Fruit fly (Drosophila melanogaster) whole organism, embryonic: Measurements from ENCODE around the gene Enoph.

Source experiments
- ATbp ChIP-seq: fragments of 200-800 bp; sonication (Bioruptor generic); optimal IDR thresholded peaks from 2 replicates; lab custom pipeline; 2017; ENCODE audit warnings: missing biosample characterization, mild to moderate bottlenecking, missing genetic modification characterization, missing genetic modification reagents
- CG12299 ChIP-seq: fragments of 200-800 bp; sonication (Bioruptor generic); optimal IDR thresholded peaks from 2 replicates; lab custom pipeline; 2018; ENCODE audit warnings: missing biosample characterization, mild to moderate bottlenecking, missing genetic modification characterization
- CG13296 ChIP-seq: fragments of 200-800 bp; sonication (Bioruptor generic); optimal IDR thresholded peaks from 3 replicates; lab custom pipeline; 2018; ENCODE audit warnings: missing biosample characterization, mild to moderate bottlenecking, missing genetic modification characterization
- CG14014 ChIP-seq: fragments of 200-800 bp; sonication (Bioruptor generic); IDR thresholded peaks from 2 replicates; pipeline ENCODE4 v1.3.6; 2022; ENCODE audit warnings: missing biosample characterization, missing genetic modification characterization
- CG15696 ChIP-seq: fragments of 200-800 bp; sonication (Bioruptor generic); optimal IDR thresholded peaks from 2 replicates; lab custom pipeline; 2019; ENCODE audit warnings: missing biosample characterization, mild to moderate bottlenecking, missing genetic modification characterization, moderate library complexity
- CG17186 ChIP-seq: fragments of 200-800 bp; sonication (Bioruptor generic); optimal IDR thresholded peaks from 3 replicates; lab custom pipeline; 2017; ENCODE audit warnings: missing biosample characterization, missing genetic modification reagents, missing genetic modification characterization
- CG17802 ChIP-seq: fragments of 200-800 bp; sonication (Bioruptor generic); optimal IDR thresholded peaks from 2 replicates; lab custom pipeline; 2018; ENCODE audit warnings: missing biosample characterization, mild to moderate bottlenecking, missing genetic modification characterization, moderate library complexity
- CG2202 ChIP-seq: fragments of 200-800 bp; sonication (Bioruptor generic); optimal IDR thresholded peaks from 2 replicates; lab custom pipeline; 2018; ENCODE audit warnings: missing biosample characterization, mild to moderate bottlenecking, missing genetic modification characterization
- CG2889 ChIP-seq: fragments of 200-800 bp; sonication (Bioruptor generic); IDR thresholded peaks from 3 replicates; pipeline ENCODE4 v1.3.6; 2022; ENCODE audit warnings: missing biosample characterization, missing genetic modification characterization
- CG31388 ChIP-seq: fragments of 200-800 bp; sonication (Bioruptor generic); optimal IDR thresholded peaks from 2 replicates; lab custom pipeline; 2016; ENCODE audit warnings: missing biosample characterization, missing genetic modification characterization
- CG3163 ChIP-seq: fragments of 200-800 bp; sonication (Bioruptor generic); optimal IDR thresholded peaks from 3 replicates; lab custom pipeline; 2016; ENCODE audit warnings: missing biosample characterization, missing genetic modification characterization
- CG32532 ChIP-seq: fragments of 200-800 bp; sonication (Bioruptor generic); IDR thresholded peaks from 2 replicates; pipeline ENCODE4 v1.3.6; 2022; ENCODE audit warnings: missing biosample characterization, missing genetic modification characterization
- CG34422 ChIP-seq: fragments of 200-800 bp; sonication (Bioruptor generic); IDR thresholded peaks from 3 replicates; pipeline ENCODE4 v1.3.6; 2022; ENCODE audit warnings: missing biosample characterization, missing genetic modification characterization
- CG4617 ChIP-seq: fragments of 200-800 bp; sonication (Bioruptor generic); optimal IDR thresholded peaks from 3 replicates; lab custom pipeline; 2016; ENCODE audit warnings: missing biosample characterization, missing genetic modification characterization, borderline replicate concordance
- CG5953 ChIP-seq: fragments of 200-800 bp; sonication (Bioruptor generic); IDR thresholded peaks from 2 replicates; pipeline ENCODE4 v1.3.6; 2022; ENCODE audit warnings: missing biosample characterization, missing genetic modification characterization
- CG7357 ChIP-seq: fragments of 200-800 bp; sonication (Bioruptor generic); IDR thresholded peaks from 3 replicates; pipeline ENCODE4 v1.3.6; 2022; ENCODE audit warnings: missing biosample characterization, missing genetic modification characterization
- CG7928 ChIP-seq: fragments of 200-800 bp; sonication (Bioruptor generic); optimal IDR thresholded peaks from 2 replicates; lab custom pipeline; 2017; ENCODE audit warnings: missing biosample characterization, mild to moderate bottlenecking, missing genetic modification characterization
- CG7963 ChIP-seq: fragments of 200-800 bp; sonication (Bioruptor generic); IDR thresholded peaks from 3 replicates; pipeline ENCODE4 v1.3.6; 2022; ENCODE audit warnings: missing biosample characterization, missing genetic modification characterization; ENCODE audit not compliant: partially characterized antibody
- Camta ChIP-seq: fragments of 200-800 bp; sonication (Bioruptor generic); optimal IDR thresholded peaks from 2 replicates; lab custom pipeline; 2016; ENCODE audit warnings: missing biosample characterization, missing genetic modification characterization
- CrebB ChIP-seq: fragments of 200-800 bp; sonication (Bioruptor generic); optimal IDR thresholded peaks from 3 replicates; lab custom pipeline; 2018; ENCODE audit warnings: missing biosample characterization, mild to moderate bottlenecking, missing genetic modification characterization
- Dek ChIP-seq: fragments of 200-800 bp; sonication (Bioruptor generic); optimal IDR thresholded peaks from 3 replicates; lab custom pipeline; 2019; ENCODE audit warnings: missing biosample characterization, mild to moderate bottlenecking, missing genetic modification characterization, moderate library complexity
- Eip74EF ChIP-seq, 2 experiments: fragments of 200-800 bp in 1 of 2; fragments of >200 bp in 1 of 2; sonication (Bioruptor generic) in 1 of 2; optimal IDR thresholded peaks; 2 replicates each; lab custom pipeline; 2017 to 2019; ENCODE audit warnings: missing biosample characterization in 2 of 2, missing genetic modification characterization in 2 of 2, mild to moderate bottlenecking in 1 of 2, moderate library complexity in 1 of 2
- Ets97D ChIP-seq: fragments of 200-800 bp; sonication (Bioruptor generic); optimal IDR thresholded peaks from 3 replicates; lab custom pipeline; 2016; ENCODE audit warnings: missing biosample characterization, missing genetic modification characterization
- Gug ChIP-seq: fragments of 200-800 bp; sonication (Bioruptor generic); IDR thresholded peaks from 4 replicates; pipeline ENCODE4 v1.3.6; 2022; ENCODE audit warnings: missing biosample characterization, missing genetic modification characterization
- Hand ChIP-seq: fragments of 200-800 bp; sonication (Bioruptor generic); optimal IDR thresholded peaks from 2 replicates; lab custom pipeline; 2017; ENCODE audit warnings: mild to moderate bottlenecking, missing biosample characterization, missing genetic modification reagents, missing genetic modification characterization
- Lhr ChIP-seq: fragments of 200-800 bp; sonication (Bioruptor generic); optimal IDR thresholded peaks from 3 replicates; lab custom pipeline; 2017; ENCODE audit warnings: mild to moderate bottlenecking, missing biosample characterization, missing genetic modification reagents, missing genetic modification characterization
- MTF-1 ChIP-seq: fragments of 200-800 bp; sonication (Bioruptor generic); optimal IDR thresholded peaks from 2 replicates; lab custom pipeline; 2018; ENCODE audit warnings: missing biosample characterization, mild to moderate bottlenecking, missing genetic modification characterization, borderline replicate concordance
- NFAT ChIP-seq: fragments of 200-800 bp; sonication (Bioruptor generic); IDR thresholded peaks from 2 replicates; pipeline ENCODE4 v1.3.6; 2022; ENCODE audit warnings: missing biosample characterization, missing genetic modification characterization
- NK7.1 ChIP-seq: fragments of 200-800 bp; sonication (Bioruptor generic); optimal IDR thresholded peaks from 3 replicates; lab custom pipeline; 2016; ENCODE audit warnings: missing biosample characterization, missing genetic modification characterization
- Six4 ChIP-seq: fragments of 200-800 bp; sonication (Bioruptor generic); optimal IDR thresholded peaks from 2 replicates; lab custom pipeline; 2016; ENCODE audit warnings: missing biosample characterization, missing genetic modification characterization
- Stat92E ChIP-seq, 3 experiments: fragments of >200 bp in 2 of 3; fragments of 200-800 bp in 1 of 3; sonication (Bioruptor generic) in 1 of 3; optimal IDR thresholded peaks; 2 replicates each; lab custom pipeline; 2017 to 2019; ENCODE audit warnings: missing biosample characterization in 3 of 3, missing genetic modification characterization in 3 of 3, mild to moderate bottlenecking in 1 of 3, moderate library complexity in 1 of 3
- TFAM ChIP-seq: fragments of 200-800 bp; sonication (Bioruptor generic); optimal IDR thresholded peaks from 2 replicates; lab custom pipeline; 2017; ENCODE audit warnings: missing biosample characterization, missing genetic modification characterization, inconsistent platforms
- Taf1 ChIP-seq: fragments of 200-800 bp; sonication (Bioruptor generic); IDR thresholded peaks from 2 replicates; pipeline ENCODE4 v1.3.6; 2022; ENCODE audit warnings: missing biosample characterization, missing genetic modification characterization
- ase ChIP-seq: fragments of 200-800 bp; sonication (Bioruptor generic); IDR thresholded peaks from 3 replicates; pipeline ENCODE4 v1.3.6; 2022; ENCODE audit warnings: missing biosample characterization, missing genetic modification characterization
- cad ChIP-seq: fragments of >200 bp; optimal IDR thresholded peaks from 2 replicates; lab custom pipeline; 2017; ENCODE audit warnings: missing biosample characterization, missing genetic modification characterization
- da ChIP-seq: fragments of 200-800 bp; sonication (Bioruptor generic); optimal IDR thresholded peaks from 2 replicates; lab custom pipeline; 2016; ENCODE audit warnings: missing biosample characterization, missing genetic modification characterization
- danr ChIP-seq: fragments of 200-800 bp; sonication (Bioruptor generic); IDR thresholded peaks from 2 replicates; pipeline ENCODE4 v1.3.6; 2022; ENCODE audit warnings: missing biosample characterization, missing genetic modification characterization
- dati ChIP-seq: fragments of 200-800 bp; sonication (Bioruptor generic); IDR thresholded peaks from 2 replicates; pipeline ENCODE4 v1.3.6; 2022; ENCODE audit warnings: missing biosample characterization, missing genetic modification characterization
- fru ChIP-seq: fragments of >200 bp; optimal IDR thresholded peaks from 2 replicates; lab custom pipeline; 2017
- grn ChIP-seq: fragments of 200-800 bp; sonication (Bioruptor generic); optimal IDR thresholded peaks from 3 replicates; lab custom pipeline; 2017; ENCODE audit warnings: missing biosample characterization, missing genetic modification characterization
- lilli ChIP-seq: fragments of 200-800 bp; sonication (Bioruptor generic); optimal IDR thresholded peaks from 3 replicates; lab custom pipeline; 2016; ENCODE audit warnings: missing biosample characterization, missing genetic modification characterization
- mld ChIP-seq: fragments of 200-800 bp; sonication (Bioruptor generic); IDR thresholded peaks from 3 replicates; pipeline ENCODE4 v1.3.6; 2022; ENCODE audit warnings: missing biosample characterization, missing genetic modification characterization; ENCODE audit not compliant: partially characterized antibody
- odd ChIP-seq: fragments of 200-800 bp; sonication (Bioruptor generic); optimal IDR thresholded peaks from 2 replicates; lab custom pipeline; 2017; ENCODE audit warnings: missing biosample characterization, mild to moderate bottlenecking, missing genetic modification characterization
- org-1 ChIP-seq: fragments of 200-800 bp; sonication (Bioruptor generic); optimal IDR thresholded peaks from 2 replicates; lab custom pipeline; 2017; ENCODE audit warnings: missing biosample characterization, missing genetic modification characterization
- sob ChIP-seq: fragments of 200-800 bp; sonication (Bioruptor generic); IDR thresholded peaks from 2 replicates; pipeline ENCODE4 v1.3.6; 2022; ENCODE audit warnings: missing biosample characterization, missing genetic modification characterization
- tap ChIP-seq: fragments of 200-800 bp; optimal IDR thresholded peaks from 3 replicates; lab custom pipeline; 2019; ENCODE audit warnings: missing biosample characterization, mild to moderate bottlenecking, missing genetic modification characterization, moderate library complexity
- ttk ChIP-seq: fragments of 200-800 bp; sonication (Bioruptor generic); IDR thresholded peaks from 2 replicates; pipeline ENCODE4 v2.1.2; 2022; ENCODE audit warnings: missing biosample characterization, missing genetic modification characterization
- vfl ChIP-seq: fragments of 200-800 bp; sonication (Bioruptor generic); optimal IDR thresholded peaks from 2 replicates; lab custom pipeline; 2016; ENCODE audit warnings: missing biosample characterization, missing genetic modification characterization
- z ChIP-seq: fragments of 200-800 bp; sonication (Bioruptor generic); IDR thresholded peaks from 3 replicates; pipeline ENCODE4 v1.3.6; 2022; ENCODE audit warnings: missing biosample characterization, missing genetic modification characterization
- zfh2 ChIP-seq: fragments of 200-800 bp; sonication (Bioruptor generic); optimal IDR thresholded peaks from 2 replicates; lab custom pipeline; 2016; ENCODE audit warnings: missing biosample characterization, missing genetic modification characterization

Enoph gene

dm6 chr3R:5302939-5303777 lies 46.7 kb upstream of the Enoph start:
- TF ChIP-seq ATbp (GFP tag; lab: Kevin White, UChicago) (peak; percentile 52), CG7357 (GFP tag; lab: Robert Waterston, UW) (no peak), Gug (GFP tag; lab: Robert Waterston, UW) (no peak), CG34422 (no peak), tap (peak; percentile 20), Taf1 (GFP tag; lab: Robert Waterston, UW) (no peak), CG2202 (tag; lab: Kevin White, UChicago) (peak; percentile 10), org-1 (GFP tag; lab: Kevin White, UChicago) (no peak), CG2889 (GFP tag; lab: Robert Waterston, UW) (no peak), CrebB (tag; lab: Kevin White, UChicago) (no peak), Stat92E (GFP tag; optimal IDR thresholded peaks at IDR 0.05; lab: Kevin White, UChicago) (no peak), vfl (GFP tag; lab: Kevin White, UChicago) (no peak), fru (no peak), CG4617 (GFP tag; lab: Kevin White, UChicago) (no peak), CG15696 (tag; lab: Kevin White, UChicago) (peak; percentile 37), CG3163 (GFP tag; lab: Kevin White, UChicago) (no peak), ase (GFP tag; lab: Robert Waterston, UW) (no peak), zfh2 (GFP tag; lab: Kevin White, UChicago) (no peak), CG5953 (GFP tag; lab: Robert Waterston, UW) (no peak), NK7.1 (GFP tag; lab: Kevin White, UChicago) (no peak), grn (GFP tag; lab: Kevin White, UChicago) (peak; percentile 78), odd (GFP tag; lab: Kevin White, UChicago) (no peak), Six4 (no peak), Dek (tag; lab: Kevin White, UChicago) (no peak), CG12299 (tag; lab: Kevin White, UChicago) (no peak), MTF-1 (GFP tag; lab: Kevin White, UChicago) (no peak), CG7928 (no peak), CG17186 (GFP tag; lab: Kevin White, UChicago) (no peak), CG13296 (no peak), Hand (GFP tag; lab: Kevin White, UChicago) (no peak), NFAT (GFP tag; lab: Robert Waterston, UW) (no peak), da (no peak), Camta (GFP tag; lab: Kevin White, UChicago) (no peak), mld (GFP tag; lab: Robert Waterston, UW) (no peak), z (GFP tag; lab: Robert Waterston, UW) (no peak), CG14014 (GFP tag; lab: Robert Waterston, UW) (peak; percentile 46; the same call in 1 of the 2 replicates), cad (GFP tag; lab: Kevin White, UChicago) (no peak), Lhr (GFP tag; lab: Kevin White, UChicago) (no peak), CG17802 (tag; lab: Kevin White, UChicago) (no peak), danr (GFP tag; lab: Robert Waterston, UW) (no peak), CG7963 (GFP tag; lab: Robert Waterston, UW) (no peak), dati (GFP tag; lab: Robert Waterston, UW) (no peak), sob (GFP tag; lab: Robert Waterston, UW) (peak; percentile 44; the same call in 1 of the 2 replicates), lilli (no peak), CG32532 (GFP tag; lab: Robert Waterston, UW) (no peak), Ets97D (GFP tag; lab: Kevin White, UChicago) (no peak), Eip74EF (GFP tag; optimal IDR thresholded peaks at IDR 0.05; lab: Kevin White, UChicago) (no peak), ttk (no peak), TFAM (GFP tag; lab: Kevin White, UChicago) (no peak), CG31388 (GFP tag; lab: Kevin White, UChicago) (no peak)
